Worm (Caenorhabditis elegans): Measurements from ENCODE around the gene syf-3.

ce11 chrV:5943167-5943566, 3.3 kb downstream of the syf-3 start, which contains the start of gene pst-1:
- TF ChIP-seq nhr-12 (tag; optimal IDR thresholded peaks at IDR 0.05) (no peak), mdl-1 (tag; optimal IDR thresholded peaks at IDR 0.05) (no peak)
